Worm (Caenorhabditis elegans) whole organism, mixed stage, embryonic: ENCODE results near the gene C18D11.3.

Experiments
- M03D4.4 ChIP-seq: sonication (generic microtip); optimal IDR thresholded peaks from 2 replicates; lab custom pipeline; 2017; ENCODE audit warnings: mild to moderate bottlenecking, missing genetic modification characterization, missing compliant biosample characterization
- bed-3 ChIP-seq: fragments of 200-800 bp; sonication (Bioruptor generic); optimal IDR thresholded peaks from 3 replicates; lab custom pipeline; 2018; ENCODE audit warnings: mild to moderate bottlenecking, missing genetic modification characterization, moderate library complexity, missing compliant biosample characterization
- blmp-1 ChIP-seq: fragments of 150-350 bp; optimal IDR thresholded peaks from 2 replicates; lab custom pipeline; 2014; ENCODE audit warnings: missing biosample characterization, missing genetic modification characterization
- ceh-39 ChIP-seq: fragments of 150-350 bp; optimal IDR thresholded peaks from 2 replicates; lab custom pipeline; 2014; ENCODE audit warnings: missing biosample characterization, missing genetic modification characterization
- ces-1 ChIP-seq: fragments of 150-350 bp; optimal IDR thresholded peaks from 2 replicates; lab custom pipeline; 2014; ENCODE audit warnings: missing biosample characterization, missing genetic modification reagents, missing genetic modification characterization
- cnd-1 ChIP-seq: fragments of 200-800 bp; sonication (Bioruptor generic); optimal IDR thresholded peaks from 2 replicates; lab custom pipeline; 2018; ENCODE audit warnings: mild to moderate bottlenecking, missing genetic modification characterization, missing compliant biosample characterization
- drap-1 ChIP-seq: fragments of 200-800 bp; sonication (Bioruptor generic); optimal IDR thresholded peaks from 3 replicates; lab custom pipeline; 2018; ENCODE audit warnings: mild to moderate bottlenecking, missing genetic modification characterization, missing compliant biosample characterization
- elt-1 ChIP-seq: sonication (generic microtip); optimal IDR thresholded peaks from 2 replicates; lab custom pipeline; 2017; ENCODE audit warnings: missing genetic modification characterization, mild to moderate bottlenecking, missing compliant biosample characterization, antibody characterized with exemption, moderate library complexity, borderline replicate concordance; ENCODE audit not compliant: insufficient read depth
- elt-3 ChIP-seq: fragments of 150-350 bp; optimal IDR thresholded peaks from 2 replicates; lab custom pipeline; 2014; ENCODE audit warnings: missing biosample characterization, missing genetic modification characterization
- flh-1 ChIP-seq: fragments of 200-800 bp; sonication (Bioruptor generic); optimal IDR thresholded peaks from 2 replicates; lab custom pipeline; 2018; ENCODE audit warnings: mild to moderate bottlenecking, missing genetic modification characterization, moderate library complexity, missing compliant biosample characterization
- ham-2 ChIP-seq: fragments of 200-800 bp; sonication (Bioruptor generic); optimal IDR thresholded peaks from 2 replicates; lab custom pipeline; 2018; ENCODE audit warnings: mild to moderate bottlenecking, missing genetic modification characterization, missing compliant biosample characterization
- hlh-1 ChIP-seq: fragments of 150-350 bp; optimal IDR thresholded peaks from 2 replicates; lab custom pipeline; 2014; ENCODE audit warnings: missing biosample characterization, missing genetic modification reagents, missing genetic modification characterization
- lin-13 ChIP-seq: fragments of 150-350 bp; optimal IDR thresholded peaks from 2 replicates; lab custom pipeline; 2014; ENCODE audit warnings: missing biosample characterization, missing genetic modification characterization
- lin-32 ChIP-seq: fragments of 200-800 bp; sonication (Bioruptor generic); optimal IDR thresholded peaks from 2 replicates; lab custom pipeline; 2018; ENCODE audit warnings: mild to moderate bottlenecking, missing genetic modification characterization, missing compliant biosample characterization
- lsy-2 ChIP-seq: fragments of 150-350 bp; optimal IDR thresholded peaks from 2 replicates; lab custom pipeline; 2014; ENCODE audit warnings: missing biosample characterization, missing genetic modification characterization
- mab-5 ChIP-seq: fragments of 150-350 bp; optimal IDR thresholded peaks from 2 replicates; lab custom pipeline; 2014; ENCODE audit warnings: missing biosample characterization, missing genetic modification characterization
- mep-1 ChIP-seq: fragments of 150-350 bp; optimal IDR thresholded peaks from 2 replicates; lab custom pipeline; 2017; ENCODE audit warnings: missing biosample characterization, missing genetic modification reagents, missing genetic modification characterization, inconsistent platforms
- nhr-12 ChIP-seq: fragments of 150-350 bp; optimal IDR thresholded peaks from 2 replicates; lab custom pipeline; 2014; ENCODE audit warnings: missing biosample characterization, missing genetic modification characterization
- nhr-2 ChIP-seq: fragments of 150-350 bp; optimal IDR thresholded peaks from 2 replicates; lab custom pipeline; 2014; ENCODE audit warnings: missing biosample characterization, missing genetic modification characterization
- nhr-237 ChIP-seq: fragments of 150-350 bp; optimal IDR thresholded peaks from 2 replicates; lab custom pipeline; 2014; ENCODE audit warnings: missing biosample characterization, missing genetic modification characterization
- nhr-28 ChIP-seq: fragments of 150-350 bp; optimal IDR thresholded peaks from 2 replicates; lab custom pipeline; 2014; ENCODE audit warnings: missing biosample characterization, missing genetic modification characterization
- pha-4 ChIP-seq: fragments of 150-350 bp; optimal IDR thresholded peaks from 2 replicates; lab custom pipeline; 2018; ENCODE audit warnings: missing biosample characterization, missing genetic modification reagents, missing genetic modification characterization
- sem-2 ChIP-seq: fragments of 200-800 bp; sonication (Bioruptor generic); optimal IDR thresholded peaks from 2 replicates; lab custom pipeline; 2018; ENCODE audit warnings: mild to moderate bottlenecking, missing genetic modification characterization, missing compliant biosample characterization
- snpc-4 ChIP-seq: fragments of 150-350 bp; optimal IDR thresholded peaks from 2 replicates; lab custom pipeline; 2014; ENCODE audit warnings: missing biosample characterization, missing genetic modification characterization
- sptf-1 ChIP-seq: sonication (generic microtip); optimal IDR thresholded peaks from 2 replicates; lab custom pipeline; 2017; ENCODE audit warnings: mild to moderate bottlenecking, missing genetic modification characterization, moderate library complexity, missing compliant biosample characterization
- tbx-8 ChIP-seq: fragments of 200-800 bp; sonication (Bioruptor generic); optimal IDR thresholded peaks from 2 replicates; lab custom pipeline; 2018; ENCODE audit warnings: mild to moderate bottlenecking, missing genetic modification characterization, moderate library complexity, missing compliant biosample characterization
- unc-120 ChIP-seq: sonication (generic microtip); optimal IDR thresholded peaks from 2 replicates; lab custom pipeline; 2017; ENCODE audit warnings: missing genetic modification characterization, missing compliant biosample characterization; ENCODE audit not compliant: poor library complexity, severe bottlenecking
- unc-39 ChIP-seq: fragments of 150-350 bp; optimal IDR thresholded peaks from 2 replicates; lab custom pipeline; 2014; ENCODE audit warnings: missing biosample characterization, missing genetic modification characterization
- unc-62 ChIP-seq: fragments of 150-350 bp; optimal IDR thresholded peaks from 2 replicates; lab custom pipeline; 2014; ENCODE audit warnings: missing biosample characterization, missing genetic modification reagents, missing genetic modification characterization
- zip-8 ChIP-seq: fragments of 150-350 bp; optimal IDR thresholded peaks from 2 replicates; lab custom pipeline; 2014; ENCODE audit warnings: missing biosample characterization, missing genetic modification characterization
- ztf-11 ChIP-seq: fragments of 150-350 bp; optimal IDR thresholded peaks from 2 replicates; lab custom pipeline; 2014; ENCODE audit warnings: missing biosample characterization, missing genetic modification characterization

Gene C18D11.3

ce11 chrIII:11847658-11848202, 24.5 kb downstream of the C18D11.3 start, which contains the start of gene mif-1:
Gene mif-1 (plus strand): TSS chrIII:11848152.
- TF ChIP-seq ztf-11 (tag; lab: Kevin White, UChicago) (no peak), lsy-2 (tag; lab: Kevin White, UChicago) (peak; percentile 96), lin-32 (no peak), hlh-1 (tag; lab: Kevin White, UChicago) (no peak), pha-4 (no peak)

DNA sequence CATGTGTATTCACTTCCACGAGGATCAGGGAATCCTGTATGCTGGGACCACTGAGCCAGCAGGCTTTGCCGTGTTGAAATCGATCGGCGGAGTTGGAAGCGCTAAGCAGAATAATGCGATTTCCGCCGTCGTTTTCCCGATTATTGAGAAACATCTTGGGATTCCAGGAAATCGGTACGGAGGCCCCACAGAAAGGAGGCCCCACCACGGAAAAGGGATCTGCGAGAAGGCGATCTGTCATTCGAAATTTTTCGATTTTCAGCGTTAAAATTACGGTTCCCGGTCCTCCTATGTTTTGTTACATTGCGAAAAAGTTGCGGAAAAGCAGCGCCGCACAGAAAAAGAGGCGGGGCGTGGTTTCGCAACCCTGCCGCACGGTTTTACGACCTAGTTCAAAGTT, 25.1 kb downstream of the C18D11.3 start:
- no peak for TF ChIP-seq zip-8 (tag; lab: Kevin White, UChicago)
- TF ChIP-seq nhr-237 (tag; lab: Kevin White, UChicago): no peak
- TF ChIP-seq tbx-8 (GFP tag; lab: Kevin White, UChicago): peak; percentile 8
- no peak for TF ChIP-seq ces-1
- TF ChIP-seq elt-1 (tag; lab: Kevin White, UChicago): no peak
- TF ChIP-seq unc-120 (tag; lab: Kevin White, UChicago): no peak
- TF ChIP-seq ham-2 (GFP tag; lab: Kevin White, UChicago): no peak
- no peak for TF ChIP-seq nhr-2 (tag; lab: Kevin White, UChicago)
- TF ChIP-seq blmp-1 (tag; lab: Kevin White, UChicago): no peak
- TF ChIP-seq snpc-4 (tag; lab: Kevin White, UChicago): no peak
- no peak for TF ChIP-seq bed-3 (GFP tag; lab: Kevin White, UChicago)
- TF ChIP-seq cnd-1 (tag; lab: Kevin White, UChicago): peak; percentile 39
- TF ChIP-seq elt-3: no peak
- no peak for TF ChIP-seq sem-2
- TF ChIP-seq mep-1: no peak
- no peak for TF ChIP-seq mab-5 (tag; lab: Kevin White, UChicago)
- TF ChIP-seq pha-4: no peak
- TF ChIP-seq ceh-39: no peak
- no peak for TF ChIP-seq drap-1 (GFP tag; lab: Kevin White, UChicago)
- no peak for TF ChIP-seq unc-39
- peak; percentile 17 for TF ChIP-seq M03D4.4 (tag; lab: Kevin White, UChicago)
- no peak for TF ChIP-seq hlh-1 (tag; lab: Kevin White, UChicago)
- no peak for TF ChIP-seq lin-13
- no peak for TF ChIP-seq flh-1 (GFP tag; lab: Kevin White, UChicago)
- TF ChIP-seq sptf-1 (tag; lab: Kevin White, UChicago): no peak
- TF ChIP-seq nhr-28 (tag; lab: Kevin White, UChicago): no peak
- TF ChIP-seq, all 35 proteins: peak for 3

- TF ChIP-seq unc-120 (tag; lab: Kevin White, UChicago): no peak
Measured at ce11 chrIII:11849590-11849989, 26.3 kb downstream of the C18D11.3 start.

- TF ChIP-seq snpc-4 (tag; lab: Kevin White, UChicago) (no peak), lin-32 (no peak), unc-62 (GFP tag; lab: Kevin White, UChicago) (no peak), unc-120 (tag; lab: Kevin White, UChicago) (no peak), mab-5 (tag; lab: Kevin White, UChicago) (no peak), nhr-2 (tag; lab: Kevin White, UChicago) (no peak), bed-3 (GFP tag; lab: Kevin White, UChicago) (no peak), nhr-12 (no peak), ham-2 (GFP tag; lab: Kevin White, UChicago) (no peak), hlh-1 (tag; lab: Kevin White, UChicago) (no peak), blmp-1 (tag; lab: Kevin White, UChicago) (no peak), lsy-2 (tag; lab: Kevin White, UChicago) (no peak)
Measured at ce11 chrIII:11853533-11853932, 30.3 kb downstream of the C18D11.3 start.

- TF ChIP-seq unc-120 (tag; lab: Kevin White, UChicago) (no peak), flh-1 (GFP tag; lab: Kevin White, UChicago) (no peak)
Measured at ce11 chrIII:11856852-11857251, 33.6 kb downstream of the C18D11.3 start.
